Fruit fly (Drosophila melanogaster): ENCODE results near the gene pnr.

Gene pnr

DNA sequence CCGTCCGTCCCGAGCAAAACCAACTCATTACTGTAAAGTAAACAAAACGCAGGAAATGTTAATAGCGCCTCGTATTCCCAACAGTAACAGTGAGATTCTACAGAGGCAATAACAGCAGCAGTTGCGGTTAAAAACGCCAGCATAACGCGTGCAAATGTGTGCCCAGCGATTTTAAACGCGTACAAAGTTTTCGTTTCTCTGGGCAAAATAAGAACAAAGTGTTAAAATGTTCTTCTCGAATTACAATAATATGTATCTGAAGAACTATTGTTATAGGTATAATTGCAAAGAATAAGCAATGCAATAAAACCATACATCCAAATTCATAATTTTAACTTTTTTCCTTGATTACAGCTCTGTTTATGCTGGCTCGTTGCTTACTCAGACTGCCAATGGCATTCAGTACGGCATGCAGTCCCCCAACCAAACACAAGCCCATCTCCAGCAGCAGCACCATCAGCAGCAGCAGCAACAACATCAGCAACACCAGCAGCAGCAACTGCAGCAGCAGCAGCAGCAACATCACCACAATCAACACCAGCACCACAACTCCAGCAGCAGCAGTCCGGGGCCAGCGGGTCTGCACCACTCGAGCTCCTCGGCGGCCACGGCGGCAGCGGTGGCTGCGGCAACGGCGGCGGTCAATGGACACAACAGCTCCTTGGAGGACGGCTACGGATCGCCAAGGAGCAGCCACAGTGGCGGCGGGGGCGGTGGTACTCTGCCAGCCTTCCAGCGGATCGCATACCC is 26.7 kb upstream of the pnr start:
- TF ChIP-seq pad (GFP tag; optimal IDR thresholded peaks at IDR 0.05) (no peak), cic (GFP tag; optimal IDR thresholded peaks at IDR 0.05) (no peak), CG5204 (GFP tag; optimal IDR thresholded peaks at IDR 0.05) (no peak), CG14711 (tag; optimal IDR thresholded peaks at IDR 0.05) (no peak), CG7101 (tag; optimal IDR thresholded peaks at IDR 0.05) (no peak), CG11617 (GFP tag; optimal IDR thresholded peaks at IDR 0.05) (no peak), cnc (optimal IDR thresholded peaks at IDR 0.05) (no peak), bab1 (GFP tag; optimal IDR thresholded peaks at IDR 0.05) (no peak)

DNA sequence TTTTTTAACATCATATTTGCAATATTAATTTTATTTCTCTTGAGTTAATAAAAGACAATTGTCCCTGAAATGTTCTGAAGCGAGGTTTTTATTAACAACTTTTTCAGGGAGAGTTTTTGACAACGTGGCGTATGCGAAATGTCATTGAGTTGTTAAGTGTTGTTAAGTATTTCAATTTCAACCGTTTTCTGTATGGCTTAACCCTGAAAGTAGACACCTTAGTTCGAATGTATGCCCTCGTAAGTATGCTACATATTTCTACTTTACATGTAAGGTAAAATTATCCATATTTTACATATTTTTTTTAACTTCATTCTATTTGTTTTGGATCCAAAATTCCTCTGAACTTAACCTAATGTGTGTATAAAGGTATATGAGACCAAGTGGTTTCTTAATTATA is 21.9 kb upstream of the pnr start:
- peak; percentile 6 for TF ChIP-seq Crg-1 (GFP tag; optimal IDR thresholded peaks at IDR 0.05)
- TF ChIP-seq Hr96 (GFP tag; optimal IDR thresholded peaks at IDR 0.05), result no peak
- TF ChIP-seq CG5204 (GFP tag; optimal IDR thresholded peaks at IDR 0.05), result no peak
- TF ChIP-seq Mnt (GFP tag; optimal IDR thresholded peaks at IDR 0.05), result no peak
- no peak for TF ChIP-seq CG1620 (GFP tag; optimal IDR thresholded peaks at IDR 0.05)
- no peak for TF ChIP-seq CG12768 (GFP tag; optimal IDR thresholded peaks at IDR 0.05)
- TF ChIP-seq CG7045 (GFP tag; optimal IDR thresholded peaks at IDR 0.05), result no peak
- TF ChIP-seq pad (GFP tag; optimal IDR thresholded peaks at IDR 0.05), result peak; percentile 8
- TF ChIP-seq tj (GFP tag; optimal IDR thresholded peaks at IDR 0.05), result no peak
- TF ChIP-seq kay (GFP tag; ENCODE audit: borderline replicate concordance), result peak; percentile 80
- TF ChIP-seq CG33017 (tag; optimal IDR thresholded peaks at IDR 0.05), result no peak
- no peak for TF ChIP-seq cnc (optimal IDR thresholded peaks at IDR 0.05)
- TF ChIP-seq cic (GFP tag; optimal IDR thresholded peaks at IDR 0.05), result no peak
- TF ChIP-seq toe (GFP tag; optimal IDR thresholded peaks at IDR 0.05), result no peak
- TF ChIP-seq ovo (GFP tag; optimal IDR thresholded peaks at IDR 0.05), result no peak
- no peak for TF ChIP-seq CG7101 (tag; optimal IDR thresholded peaks at IDR 0.05)
- TF ChIP-seq bab1 (GFP tag; optimal IDR thresholded peaks at IDR 0.05), result peak; percentile 59

- TF ChIP-seq Crg-1 (GFP tag; optimal IDR thresholded peaks at IDR 0.05) (peak; percentile 42), tj (GFP tag; optimal IDR thresholded peaks at IDR 0.05) (peak; percentile 33), CG7101 (tag; optimal IDR thresholded peaks at IDR 0.05) (peak; percentile 15), pad (GFP tag; optimal IDR thresholded peaks at IDR 0.05) (peak; percentile 68), Mnt (GFP tag; optimal IDR thresholded peaks at IDR 0.05) (peak; percentile 89), CG12768 (GFP tag; optimal IDR thresholded peaks at IDR 0.05) (peak; percentile 88), CG11617 (GFP tag; optimal IDR thresholded peaks at IDR 0.05) (peak; percentile 56), cic (GFP tag; optimal IDR thresholded peaks at IDR 0.05) (peak; percentile 96), bab1 (GFP tag; optimal IDR thresholded peaks at IDR 0.05) (peak; percentile 7), CG14711 (tag; optimal IDR thresholded peaks at IDR 0.05) (peak; percentile 58), cnc (optimal IDR thresholded peaks at IDR 0.05) (peak; percentile 66 to 69), CG1620 (GFP tag; optimal IDR thresholded peaks at IDR 0.05) (no peak), CG5204 (GFP tag; optimal IDR thresholded peaks at IDR 0.05) (peak; percentile 20), Hr96 (GFP tag; optimal IDR thresholded peaks at IDR 0.05) (peak; percentile 56), Clk (GFP tag; optimal IDR thresholded peaks at IDR 0.05) (peak; percentile 73), ovo (GFP tag; optimal IDR thresholded peaks at IDR 0.05) (peak; percentile 36), toe (GFP tag; optimal IDR thresholded peaks at IDR 0.05) (peak; percentile 36), CG7045 (GFP tag; optimal IDR thresholded peaks at IDR 0.05) (peak; percentile 53), kay (GFP tag; ENCODE audit: borderline replicate concordance) (peak; percentile 81), CG33017 (tag; optimal IDR thresholded peaks at IDR 0.05) (peak; percentile 77)
Measured at dm6 chr3R:16004691-16005474, 21.0 kb upstream of the pnr start.

DNA sequence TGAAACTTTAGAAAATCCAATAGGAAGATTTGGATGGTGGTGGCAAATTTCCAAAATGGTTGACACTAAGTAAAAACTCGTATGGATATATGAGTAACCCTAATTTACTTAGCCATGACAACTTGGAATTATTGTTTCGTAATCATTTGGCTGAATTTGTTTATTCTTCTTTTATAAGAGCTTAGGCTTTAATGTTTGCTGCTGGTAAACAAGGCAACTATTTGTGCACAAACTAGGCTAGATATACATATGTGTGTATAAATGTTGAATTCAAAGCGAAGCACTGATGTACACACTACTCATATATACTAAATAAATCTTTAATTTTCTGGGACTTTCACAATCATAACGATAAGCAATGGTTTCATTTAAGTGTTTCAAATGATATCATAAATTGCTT is 19.9 kb upstream of the pnr start:
- TF ChIP-seq Mnt (GFP tag; optimal IDR thresholded peaks at IDR 0.05) (no peak), CG12768 (GFP tag; optimal IDR thresholded peaks at IDR 0.05) (peak; percentile 26), cic (GFP tag; optimal IDR thresholded peaks at IDR 0.05) (no peak), ovo (GFP tag; optimal IDR thresholded peaks at IDR 0.05) (peak; percentile 55), CG1620 (GFP tag; optimal IDR thresholded peaks at IDR 0.05) (no peak), Hr96 (GFP tag; optimal IDR thresholded peaks at IDR 0.05) (no peak), CG7101 (tag; optimal IDR thresholded peaks at IDR 0.05) (peak; percentile 50), CG14711 (tag; optimal IDR thresholded peaks at IDR 0.05) (peak; percentile 25), kay (GFP tag; ENCODE audit: borderline replicate concordance) (peak; percentile 52), Crg-1 (GFP tag; optimal IDR thresholded peaks at IDR 0.05) (peak; percentile 25)

dm6 chr3R:16006806-16007556 is 18.9 kb upstream of the pnr start:
- no peak for TF ChIP-seq toe (GFP tag; optimal IDR thresholded peaks at IDR 0.05)
- TF ChIP-seq CG12768 (GFP tag; optimal IDR thresholded peaks at IDR 0.05), result no peak
- no peak for TF ChIP-seq bab1 (GFP tag; optimal IDR thresholded peaks at IDR 0.05)
- peak; percentile 68 for TF ChIP-seq kay (GFP tag; ENCODE audit: borderline replicate concordance)
- no peak for TF ChIP-seq Clk (GFP tag; optimal IDR thresholded peaks at IDR 0.05)
- TF ChIP-seq CG5204 (GFP tag; optimal IDR thresholded peaks at IDR 0.05), result no peak
- no peak for TF ChIP-seq Hr96 (GFP tag; optimal IDR thresholded peaks at IDR 0.05)
- TF ChIP-seq Mnt (GFP tag; optimal IDR thresholded peaks at IDR 0.05), result peak; percentile 16
- TF ChIP-seq CG7101 (tag; optimal IDR thresholded peaks at IDR 0.05), result no peak

All from whole organism, adult.